Worm (Caenorhabditis elegans): ENCODE data around the gene let-19.

Gene let-19

ce11 chrII:8748638-8749037, 22.1 kb upstream of the let-19 start:
- no peak for TF ChIP-seq R02D3.7 (tag; optimal IDR thresholded peaks at IDR 0.05)
- no peak for TF ChIP-seq nhr-129 (tag; optimal IDR thresholded peaks at IDR 0.05)
- TF ChIP-seq mdl-1 (tag; optimal IDR thresholded peaks at IDR 0.05), result no peak
- TF ChIP-seq crh-2 (tag; optimal IDR thresholded peaks at IDR 0.05), result no peak
- TF ChIP-seq nhr-77 (tag; optimal IDR thresholded peaks at IDR 0.05), result no peak
- TF ChIP-seq mab-5 (tag; optimal IDR thresholded peaks at IDR 0.05), result no peak
- TF ChIP-seq aly-2 (tag; optimal IDR thresholded peaks at IDR 0.05), result no peak
- TF ChIP-seq skn-1 (tag; optimal IDR thresholded peaks at IDR 0.05), result no peak
- TF ChIP-seq ceh-16 (tag; optimal IDR thresholded peaks at IDR 0.05), result no peak
- no peak for TF ChIP-seq sma-9 (GFP tag; optimal IDR thresholded peaks at IDR 0.05)
- no peak for TF ChIP-seq sma-9 (tag; optimal IDR thresholded peaks at IDR 0.05)
- TF ChIP-seq ZK546.5 (tag; optimal IDR thresholded peaks at IDR 0.05), result no peak
- no peak for TF ChIP-seq dmd-4 (tag; optimal IDR thresholded peaks at IDR 0.05)
- TF ChIP-seq unc-55 (GFP tag; optimal IDR thresholded peaks at IDR 0.05), result no peak
- no peak for TF ChIP-seq nhr-11 (tag; optimal IDR thresholded peaks at IDR 0.05)
- TF ChIP-seq Y55F3AM.14 (GFP tag; optimal IDR thresholded peaks at IDR 0.05), result no peak

ce11 chrII:8749084-8749483, 21.7 kb upstream of the let-19 start:
- TF ChIP-seq unc-55 (GFP tag; optimal IDR thresholded peaks at IDR 0.05), result no peak
- no peak for TF ChIP-seq C34F6.9 (tag; optimal IDR thresholded peaks at IDR 0.05)
- peak; percentile 98 for TF ChIP-seq blmp-1 (tag; optimal IDR thresholded peaks at IDR 0.05; ENCODE audit: insufficient read depth)

ce11 chrII:8750056-8750455, 20.7 kb upstream of the let-19 start:
- TF ChIP-seq dmd-4 (tag; optimal IDR thresholded peaks at IDR 0.05), result no peak
- no peak for TF ChIP-seq Y55F3AM.14 (GFP tag; optimal IDR thresholded peaks at IDR 0.05)
- peak; percentile 98 for TF ChIP-seq blmp-1 (tag; optimal IDR thresholded peaks at IDR 0.05; ENCODE audit: insufficient read depth)
- TF ChIP-seq C34F6.9 (tag; optimal IDR thresholded peaks at IDR 0.05), result no peak
- peak; percentile 13 for TF ChIP-seq nhr-129 (tag; optimal IDR thresholded peaks at IDR 0.05)
- no peak for TF ChIP-seq lin-39 (tag; optimal IDR thresholded peaks at IDR 0.05)
- no peak for TF ChIP-seq lin-13 (GFP tag; optimal IDR thresholded peaks at IDR 0.05)
- TF ChIP-seq lsy-2 (tag; optimal IDR thresholded peaks at IDR 0.05), result no peak
- TF ChIP-seq alr-1 (tag; optimal IDR thresholded peaks at IDR 0.05), result no peak
- TF ChIP-seq elt-3 (tag; optimal IDR thresholded peaks at IDR 0.05), result no peak
- no peak for TF ChIP-seq mab-5 (tag; optimal IDR thresholded peaks at IDR 0.05)

- TF ChIP-seq sma-9 (GFP tag; optimal IDR thresholded peaks at IDR 0.05) (peak; percentile 1), sma-9 (tag; optimal IDR thresholded peaks at IDR 0.05) (no peak), blmp-1 (tag; optimal IDR thresholded peaks at IDR 0.05; ENCODE audit: insufficient read depth) (peak; percentile 99), nhr-6 (tag; optimal IDR thresholded peaks at IDR 0.05) (no peak), alr-1 (tag; optimal IDR thresholded peaks at IDR 0.05) (no peak), R02D3.7 (tag; optimal IDR thresholded peaks at IDR 0.05) (no peak), mdl-1 (tag; optimal IDR thresholded peaks at IDR 0.05) (peak in 1 of 2 experiments; percentile 10), unc-55 (GFP tag; optimal IDR thresholded peaks at IDR 0.05) (no peak), snpc-4 (tag; optimal IDR thresholded peaks at IDR 0.05) (no peak), mab-5 (tag; optimal IDR thresholded peaks at IDR 0.05) (no peak), lin-13 (GFP tag; optimal IDR thresholded peaks at IDR 0.05) (no peak), Y55F3AM.14 (GFP tag; optimal IDR thresholded peaks at IDR 0.05) (no peak), crh-2 (tag; optimal IDR thresholded peaks at IDR 0.05) (no peak), nhr-129 (tag; optimal IDR thresholded peaks at IDR 0.05) (no peak), peb-1 (tag; optimal IDR thresholded peaks at IDR 0.05) (peak; percentile 5), elt-3 (tag; optimal IDR thresholded peaks at IDR 0.05) (no peak), sem-4 (tag; optimal IDR thresholded peaks at IDR 0.05) (peak; percentile 88), nhr-10 (tag; optimal IDR thresholded peaks at IDR 0.05) (no peak), ceh-16 (tag; optimal IDR thresholded peaks at IDR 0.05) (no peak), ztf-4 (tag; optimal IDR thresholded peaks at IDR 0.05) (no peak), nhr-25 (tag; optimal IDR thresholded peaks at IDR 0.05) (peak; percentile 27), nhr-77 (tag; optimal IDR thresholded peaks at IDR 0.05) (no peak), nhr-21 (tag; optimal IDR thresholded peaks at IDR 0.05) (peak; percentile 84), sma-3 (GFP tag; optimal IDR thresholded peaks at IDR 0.05) (no peak), fos-1 (tag; optimal IDR thresholded peaks at IDR 0.05) (peak; percentile 9), nhr-11 (tag; optimal IDR thresholded peaks at IDR 0.05) (no peak), nhr-237 (tag; optimal IDR thresholded peaks at IDR 0.05) (no peak), C34F6.9 (tag; optimal IDR thresholded peaks at IDR 0.05) (no peak), nhr-23 (tag; optimal IDR thresholded peaks at IDR 0.05) (no peak), ceh-82 (tag; optimal IDR thresholded peaks at IDR 0.05) (no peak), unc-39 (tag; optimal IDR thresholded peaks at IDR 0.05) (no peak), lsy-2 (tag; optimal IDR thresholded peaks at IDR 0.05) (peak in 1 of 2 experiments; percentile 27), unc-62 (GFP tag; optimal IDR thresholded peaks at IDR 0.05) (no peak), dmd-4 (tag; optimal IDR thresholded peaks at IDR 0.05) (no peak), skn-1 (tag; optimal IDR thresholded peaks at IDR 0.05) (no peak), egl-27 (tag; optimal IDR thresholded peaks at IDR 0.05) (peak; percentile 74), lin-11 (tag; optimal IDR thresholded peaks at IDR 0.05) (no peak), lin-39 (tag; optimal IDR thresholded peaks at IDR 0.05) (no peak), nhr-12 (tag; optimal IDR thresholded peaks at IDR 0.05) (no peak), mbf-1 (tag; optimal IDR thresholded peaks at IDR 0.05) (no peak)
Measured at ce11 chrII:8751042-8751441, 19.7 kb upstream of the let-19 start.

Measured in whole organism, L2 larva.